Worm (Caenorhabditis elegans) whole organism, midembryonic: ENCODE results near the gene K11H3.8.
A peak's percentile ranks its signal among the peaks of the same experiment; 100 is the strongest.

Experiments
- T22C8.4 ChIP-seq: fragments of 200-800 bp; sonication (Bioruptor generic); IDR thresholded peaks from 2 replicates; pipeline ENCODE4 v1.3.6; 2022; ENCODE audit warnings: missing genetic modification characterization, missing compliant biosample characterization
- cog-1 ChIP-seq: sonication (generic microtip); optimal IDR thresholded peaks from 2 replicates; lab custom pipeline; 2016; ENCODE audit warnings: missing genetic modification characterization, missing compliant biosample characterization
- flt-1 ChIP-seq: fragments of 200-800 bp; sonication (Bioruptor generic); IDR thresholded peaks from 2 replicates; pipeline ENCODE4 v1.3.6; 2022; ENCODE audit warnings: missing genetic modification characterization, missing compliant biosample characterization
- klf-2 ChIP-seq: fragments of 200-800 bp; sonication (Bioruptor generic); conservative IDR thresholded peaks from 2 replicates; pipeline ENCODE4 v1.3.6; 2022; ENCODE audit warnings: missing genetic modification reagents, missing genetic modification characterization, missing compliant biosample characterization
- med-1 ChIP-seq: sonication (generic microtip); optimal IDR thresholded peaks from 2 replicates; lab custom pipeline; 2017; ENCODE audit warnings: missing genetic modification characterization, mild to moderate bottlenecking, missing compliant biosample characterization, antibody characterized with exemption, missing genetic modification reagents; ENCODE audit not compliant: insufficient read depth
- ref-1 ChIP-seq: fragments of 200-800 bp; sonication (Bioruptor generic); conservative IDR thresholded peaks from 2 replicates; pipeline ENCODE4 v1.3.6; 2022; ENCODE audit warnings: missing genetic modification reagents, missing genetic modification characterization, missing compliant biosample characterization
- tab-1 ChIP-seq: fragments of 200-800 bp; sonication (Bioruptor generic); IDR thresholded peaks from 2 replicates; pipeline ENCODE4 v1.3.6; 2022; ENCODE audit warnings: missing genetic modification characterization, missing compliant biosample characterization
- ztf-23 ChIP-seq: fragments of 200-800 bp; sonication (Bioruptor generic); IDR thresholded peaks from 2 replicates; pipeline ENCODE4 v1.3.6; 2022; ENCODE audit warnings: missing genetic modification reagents, missing genetic modification characterization, missing compliant biosample characterization
- ztf-29 ChIP-seq: fragments of 200-800 bp; sonication (Bioruptor generic); IDR thresholded peaks from 2 replicates; pipeline ENCODE4 v1.3.6; 2022; ENCODE audit warnings: missing genetic modification reagents, missing genetic modification characterization, missing compliant biosample characterization

K11H3.8 gene

DNA sequence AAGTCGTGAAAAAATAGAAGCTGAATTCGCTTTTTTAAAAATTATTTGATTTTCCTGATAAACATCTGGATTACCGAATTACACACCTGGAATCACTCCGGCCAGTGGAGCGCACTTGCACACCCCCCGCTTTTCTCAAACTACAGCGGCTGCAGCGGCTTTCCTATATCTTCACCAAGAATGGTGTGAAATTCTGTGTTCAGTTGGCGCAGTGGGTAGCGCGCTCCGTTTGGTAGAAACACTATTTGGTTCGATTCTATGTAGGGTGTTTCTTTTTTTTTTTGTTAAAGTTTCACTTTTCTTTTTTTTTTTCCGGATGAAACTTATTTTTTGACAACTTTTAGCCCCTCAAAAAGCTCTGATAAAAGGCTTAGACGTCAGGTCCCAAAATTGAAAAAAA is 14.1 kb downstream of the K11H3.8 start:
- TF ChIP-seq tab-1: peak; percentile 84
- peak; percentile 65 for TF ChIP-seq ztf-29 (GFP tag; lab: Robert Waterston, UW)
- peak; percentile 76 for TF ChIP-seq klf-2 (GFP tag; lab: Robert Waterston, UW)
- peak; percentile 88 for TF ChIP-seq flt-1 (GFP tag; lab: Robert Waterston, UW)
- peak; percentile 60 for TF ChIP-seq T22C8.4
- peak; percentile 68 for TF ChIP-seq ztf-23 (GFP tag; lab: Robert Waterston, UW)
- peak; percentile 62 for TF ChIP-seq ref-1 (GFP tag; lab: Robert Waterston, UW)

DNA sequence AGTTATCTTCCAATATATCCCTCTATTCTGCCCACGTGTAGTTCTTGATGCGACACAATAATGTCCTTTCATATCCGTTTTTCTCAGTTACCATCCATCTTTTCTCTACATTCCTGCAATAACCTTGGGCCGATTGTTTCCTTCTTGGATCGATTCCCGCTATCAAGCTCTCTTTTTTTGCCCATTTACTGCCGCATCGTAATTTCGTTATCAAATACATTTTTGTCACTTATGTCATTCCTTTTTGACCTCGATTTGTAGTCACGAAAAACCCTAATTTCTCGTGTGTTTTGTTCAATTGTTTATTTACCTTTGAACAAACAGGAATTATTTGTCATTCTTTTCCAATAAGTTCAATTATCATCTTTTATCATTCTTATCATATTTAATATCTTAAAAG is 15.0 kb downstream of the K11H3.8 start:
- TF ChIP-seq tab-1 (no peak), T22C8.4 (no peak), ref-1 (GFP tag; lab: Robert Waterston, UW) (no peak), cog-1 (tag; lab: Kevin White, UChicago) (no peak), klf-2 (GFP tag; lab: Robert Waterston, UW) (no peak), ztf-23 (GFP tag; lab: Robert Waterston, UW) (no peak), ztf-29 (GFP tag; lab: Robert Waterston, UW) (no peak), med-1 (GFP tag; lab: Kevin White, UChicago) (no peak), flt-1 (GFP tag; lab: Robert Waterston, UW) (no peak)

DNA sequence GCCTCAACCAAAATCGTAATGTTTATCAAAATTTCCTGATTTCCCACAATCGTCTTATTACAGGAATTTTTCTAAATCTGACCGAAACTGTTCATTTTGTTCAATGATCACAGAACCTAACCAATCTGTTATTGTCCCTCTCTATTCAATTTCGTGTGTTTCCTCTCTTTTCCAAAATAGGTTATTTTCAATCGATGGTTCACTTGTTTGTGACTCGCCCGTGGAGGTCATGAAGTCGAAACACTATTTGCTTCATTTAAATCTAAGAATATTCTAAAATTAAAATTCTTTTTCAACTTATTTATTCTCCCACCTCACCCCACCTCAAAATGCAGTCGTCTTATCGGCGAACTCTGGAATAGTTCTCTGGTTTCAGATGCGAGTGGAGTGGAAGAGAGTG is 15.9 kb downstream of the K11H3.8 start:
- TF ChIP-seq T22C8.4: no peak

DNA sequence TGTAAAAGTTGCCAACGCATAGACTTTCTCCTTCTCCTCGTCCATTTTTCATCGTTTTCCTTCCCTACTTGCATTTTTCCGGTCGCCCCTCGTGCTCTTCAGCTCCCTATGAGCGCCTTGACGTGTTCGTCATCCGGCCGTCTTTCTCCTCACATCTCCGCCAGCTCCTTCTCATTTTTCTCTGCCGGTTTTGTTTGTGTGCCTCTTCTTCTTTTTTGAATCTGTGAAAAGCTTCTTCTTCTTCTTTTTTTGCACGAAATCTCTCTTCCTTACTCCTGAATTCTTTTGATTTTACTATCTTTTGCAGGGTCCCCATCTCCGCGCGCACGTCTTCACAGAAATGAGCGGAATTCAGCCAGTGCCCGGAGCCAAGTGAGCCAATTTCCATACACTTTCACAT is 16.6 kb downstream of the K11H3.8 start, which contains the start of gene K11H3.3:
K11H3.3 (plus strand) TSS at position 308 of the 400 bp plus-strand sequence.
- TF ChIP-seq tab-1 (no peak), med-1 (GFP tag; lab: Kevin White, UChicago) (no peak), cog-1 (tag; lab: Kevin White, UChicago) (no peak), ref-1 (GFP tag; lab: Robert Waterston, UW) (no peak), flt-1 (GFP tag; lab: Robert Waterston, UW) (no peak), klf-2 (GFP tag; lab: Robert Waterston, UW) (no peak), ztf-23 (GFP tag; lab: Robert Waterston, UW) (no peak), ztf-29 (GFP tag; lab: Robert Waterston, UW) (no peak), T22C8.4 (no peak)

DNA sequence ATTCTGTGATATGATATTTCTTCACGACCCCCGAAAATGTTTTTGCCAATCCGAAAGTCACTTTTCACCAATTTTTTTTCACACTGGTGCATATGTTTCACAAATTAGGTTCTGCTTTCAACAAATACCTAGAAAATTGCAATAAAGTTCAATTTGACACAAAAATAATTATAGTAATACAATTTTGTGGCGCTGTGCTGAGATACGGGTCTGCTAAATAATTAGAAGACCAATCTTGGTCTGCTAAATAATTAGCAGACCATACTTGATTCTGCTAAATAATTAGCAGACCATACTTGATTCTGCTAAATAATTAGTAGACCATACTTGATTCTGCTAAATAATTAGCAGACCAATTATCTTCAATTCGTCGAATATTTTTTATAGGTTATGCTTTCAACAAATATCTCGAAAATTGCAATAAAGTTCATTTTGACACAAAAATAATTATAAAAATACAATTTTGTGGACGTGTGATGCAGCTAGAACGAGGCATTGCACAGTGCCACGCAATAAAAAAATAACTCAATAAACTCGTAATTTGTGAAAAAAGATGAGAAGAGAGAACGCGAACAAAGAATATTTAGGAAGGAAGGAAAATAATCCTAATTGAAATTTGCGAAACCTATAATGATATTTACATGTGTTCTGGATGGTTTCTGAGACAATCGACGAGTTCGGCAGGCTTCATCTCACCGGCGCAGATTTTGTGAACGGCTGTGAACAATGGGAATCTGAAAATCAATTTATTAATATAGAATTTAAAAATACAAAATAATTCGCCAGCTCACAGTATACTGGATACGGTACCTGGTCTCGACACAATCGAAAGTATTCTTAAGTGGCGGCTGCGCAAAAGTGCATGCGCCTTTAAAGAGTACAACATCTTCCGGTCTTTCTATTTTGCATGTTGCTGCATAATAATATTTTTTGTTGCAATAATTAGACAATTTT is 19.0 kb downstream of the K11H3.8 start:
- TF ChIP-seq cog-1 (tag; lab: Kevin White, UChicago): no peak
- TF ChIP-seq ztf-23 (GFP tag; lab: Robert Waterston, UW): no peak
- TF ChIP-seq T22C8.4: no peak
- TF ChIP-seq flt-1 (GFP tag; lab: Robert Waterston, UW): no peak
- TF ChIP-seq med-1 (GFP tag; lab: Kevin White, UChicago): no peak
- TF ChIP-seq tab-1: no peak
- TF ChIP-seq ref-1 (GFP tag; lab: Robert Waterston, UW): no peak
- TF ChIP-seq ztf-29 (GFP tag; lab: Robert Waterston, UW): no peak
- TF ChIP-seq klf-2 (GFP tag; lab: Robert Waterston, UW): no peak

DNA sequence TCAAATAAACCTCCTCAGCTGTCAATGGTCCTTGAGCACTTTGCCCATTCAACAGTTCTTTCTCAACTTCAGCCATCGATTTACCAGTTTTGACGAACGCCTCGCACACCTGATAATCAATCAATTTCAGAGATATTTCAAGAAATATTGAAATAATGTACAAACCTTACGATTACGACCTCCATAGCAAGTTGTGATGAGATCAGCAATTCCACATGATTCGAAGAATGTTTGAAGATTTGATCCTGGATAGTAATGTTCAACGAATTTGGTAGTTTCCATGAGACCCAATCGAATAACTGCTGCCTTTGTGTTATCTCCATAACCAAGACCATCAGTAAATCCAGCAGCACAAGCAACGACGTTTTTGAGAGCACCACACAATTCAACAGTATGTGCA is 20.0 kb downstream of the K11H3.8 start:
- TF ChIP-seq tab-1 (no peak), flt-1 (GFP tag; lab: Robert Waterston, UW) (no peak), med-1 (GFP tag; lab: Kevin White, UChicago) (no peak), cog-1 (tag; lab: Kevin White, UChicago) (no peak)

DNA sequence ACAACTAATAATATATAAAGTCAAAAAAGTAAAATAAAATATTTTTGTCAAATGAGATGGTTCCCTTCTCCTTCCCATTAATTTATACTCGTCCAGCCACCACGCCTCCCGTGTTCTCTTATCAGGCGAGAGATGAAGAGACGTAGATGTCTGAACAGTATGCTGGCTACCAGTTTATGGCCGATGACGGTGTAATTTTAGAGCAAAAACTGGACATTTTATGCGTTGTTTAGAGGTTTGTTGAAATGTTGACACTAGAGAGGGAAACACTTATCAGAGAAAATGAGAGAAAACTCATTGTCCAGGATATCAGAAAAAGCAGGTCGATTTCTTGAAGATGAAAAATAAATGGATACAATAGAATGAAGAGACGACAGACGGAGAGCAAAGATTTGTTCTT is 22.1 kb downstream of the K11H3.8 start:
- TF ChIP-seq flt-1 (GFP tag; lab: Robert Waterston, UW) (no peak), med-1 (GFP tag; lab: Kevin White, UChicago) (no peak), ztf-23 (GFP tag; lab: Robert Waterston, UW) (no peak), klf-2 (GFP tag; lab: Robert Waterston, UW) (no peak)

DNA sequence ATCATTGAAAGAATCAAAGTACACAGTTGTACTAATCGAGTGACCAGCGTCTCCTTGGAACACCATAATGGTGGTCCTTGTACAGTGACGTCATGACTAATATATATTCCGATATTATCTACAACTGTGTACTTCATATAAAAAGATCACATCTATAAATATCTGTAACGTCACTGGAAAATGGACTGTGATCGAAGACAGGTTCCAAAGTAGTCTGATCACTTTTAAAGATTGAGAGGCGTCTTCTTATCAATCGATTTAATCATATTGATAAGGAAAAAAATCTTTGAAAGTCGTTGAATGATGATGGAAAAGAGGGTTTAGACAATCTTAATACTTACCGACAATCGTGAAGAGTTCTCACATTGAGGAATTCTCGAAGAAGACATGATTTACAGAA is 23.1 kb downstream of the K11H3.8 start:
- no peak for TF ChIP-seq ref-1 (GFP tag; lab: Robert Waterston, UW)
- no peak for TF ChIP-seq tab-1
- TF ChIP-seq T22C8.4: no peak
- TF ChIP-seq cog-1 (tag; lab: Kevin White, UChicago): no peak
- no peak for TF ChIP-seq klf-2 (GFP tag; lab: Robert Waterston, UW)
- TF ChIP-seq ztf-23 (GFP tag; lab: Robert Waterston, UW): no peak
- no peak for TF ChIP-seq flt-1 (GFP tag; lab: Robert Waterston, UW)
- no peak for TF ChIP-seq med-1 (GFP tag; lab: Kevin White, UChicago)
- no peak for TF ChIP-seq ztf-29 (GFP tag; lab: Robert Waterston, UW)

DNA sequence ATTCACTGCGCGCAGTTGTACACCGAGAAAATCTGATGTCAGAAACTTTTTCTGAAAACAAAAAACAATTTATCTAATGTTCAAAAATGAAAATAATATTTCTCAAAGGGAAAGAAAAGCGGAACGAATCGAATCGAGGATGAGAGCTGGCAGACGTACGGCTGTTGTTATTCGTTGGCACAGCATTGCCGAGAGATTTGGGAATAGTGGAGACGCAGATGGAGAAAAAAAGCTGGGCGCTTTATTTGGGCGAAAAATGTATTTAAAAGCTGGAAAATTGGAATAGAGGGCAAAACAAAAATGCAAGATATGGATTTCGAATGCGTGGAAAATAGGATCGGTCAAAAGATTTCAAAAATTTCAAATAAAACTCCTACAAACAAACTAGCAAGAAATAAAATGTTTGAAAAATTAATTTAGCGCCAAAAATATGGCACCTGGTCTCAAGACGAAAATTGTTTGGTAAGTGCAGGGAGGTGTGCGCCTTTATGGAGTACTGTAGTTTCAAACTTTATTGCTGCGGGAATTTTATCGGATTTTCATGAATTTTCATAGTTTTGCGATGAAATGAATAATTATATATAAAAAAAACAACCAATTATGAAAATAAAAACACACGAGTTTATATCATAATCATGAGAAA is 24.3 kb downstream of the K11H3.8 start, which contains the start of gene gpdh-2:
gpdh-2 (minus strand) TSS at position 51 of the 643 bp plus-strand sequence.
- TF ChIP-seq cog-1 (tag; lab: Kevin White, UChicago) (no peak), ref-1 (GFP tag; lab: Robert Waterston, UW) (no peak), ztf-23 (GFP tag; lab: Robert Waterston, UW) (no peak), flt-1 (GFP tag; lab: Robert Waterston, UW) (no peak)
